Fruit fly (Drosophila melanogaster): Measurements from ENCODE around the gene CG6180.

Gene CG6180

dm6 chr2L:12700381-12700963 lies 7.0 kb upstream of the CG6180 start, which contains the start of gene CG17036:
Gene CG17036 (minus strand): TSS chr2L:12700746.
- TF ChIP-seq Mnt (GFP tag; optimal IDR thresholded peaks at IDR 0.05) (peak; percentile 21), CG1620 (GFP tag; optimal IDR thresholded peaks at IDR 0.05) (no peak), Hr96 (GFP tag; optimal IDR thresholded peaks at IDR 0.05) (peak; percentile 16), Crg-1 (GFP tag; optimal IDR thresholded peaks at IDR 0.05) (no peak), CG33017 (tag; optimal IDR thresholded peaks at IDR 0.05) (no peak), CG12768 (GFP tag; optimal IDR thresholded peaks at IDR 0.05) (peak; percentile 27), pad (GFP tag; optimal IDR thresholded peaks at IDR 0.05) (peak; percentile 31), CG7045 (GFP tag; optimal IDR thresholded peaks at IDR 0.05) (no peak), CG11617 (GFP tag; optimal IDR thresholded peaks at IDR 0.05) (peak; percentile 67), cnc (optimal IDR thresholded peaks at IDR 0.05) (no peak), cic (GFP tag; optimal IDR thresholded peaks at IDR 0.05) (no peak), bab1 (GFP tag; optimal IDR thresholded peaks at IDR 0.05) (peak; percentile 3), CG14711 (tag; optimal IDR thresholded peaks at IDR 0.05) (peak; percentile 6), toe (GFP tag; optimal IDR thresholded peaks at IDR 0.05) (no peak), kay (GFP tag; ENCODE audit: borderline replicate concordance) (no peak), ovo (GFP tag; optimal IDR thresholded peaks at IDR 0.05) (no peak), CG5204 (GFP tag; optimal IDR thresholded peaks at IDR 0.05) (no peak), tj (GFP tag; optimal IDR thresholded peaks at IDR 0.05) (peak; percentile 2), CG7101 (tag; optimal IDR thresholded peaks at IDR 0.05) (no peak), Clk (GFP tag; optimal IDR thresholded peaks at IDR 0.05) (no peak)

DNA sequence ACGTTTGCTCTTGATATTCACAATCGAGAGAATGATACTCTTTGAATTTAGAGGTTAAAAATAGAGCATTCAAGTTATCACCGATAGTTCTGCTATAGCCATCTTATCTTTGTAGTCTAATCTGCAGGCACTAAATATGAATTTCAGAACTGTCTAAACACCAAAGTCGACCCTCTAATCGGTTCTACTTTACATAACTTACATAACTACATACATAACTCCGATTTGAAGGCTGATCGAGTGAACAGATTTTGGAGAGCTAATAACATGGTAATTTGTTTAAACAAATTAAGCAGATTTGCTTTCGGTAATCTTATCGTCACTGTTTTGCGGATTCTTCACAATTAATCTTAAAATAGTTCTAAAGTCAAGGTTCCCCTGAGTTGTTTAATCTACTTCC lies 6.0 kb upstream of the CG6180 start:
- TF ChIP-seq CG1620 (GFP tag; optimal IDR thresholded peaks at IDR 0.05) (no peak), ovo (GFP tag; optimal IDR thresholded peaks at IDR 0.05) (no peak), CG5204 (GFP tag; optimal IDR thresholded peaks at IDR 0.05) (no peak), bab1 (GFP tag; optimal IDR thresholded peaks at IDR 0.05) (no peak), kay (GFP tag; ENCODE audit: borderline replicate concordance) (no peak), CG12768 (GFP tag; optimal IDR thresholded peaks at IDR 0.05) (no peak), Mnt (GFP tag; optimal IDR thresholded peaks at IDR 0.05) (no peak), CG33017 (tag; optimal IDR thresholded peaks at IDR 0.05) (no peak), CG7045 (GFP tag; optimal IDR thresholded peaks at IDR 0.05) (no peak), cic (GFP tag; optimal IDR thresholded peaks at IDR 0.05) (no peak), tj (GFP tag; optimal IDR thresholded peaks at IDR 0.05) (no peak), CG7101 (tag; optimal IDR thresholded peaks at IDR 0.05) (no peak), CG11617 (GFP tag; optimal IDR thresholded peaks at IDR 0.05) (no peak), cnc (optimal IDR thresholded peaks at IDR 0.05) (no peak), toe (GFP tag; optimal IDR thresholded peaks at IDR 0.05) (no peak), CG14711 (tag; optimal IDR thresholded peaks at IDR 0.05) (no peak), Crg-1 (GFP tag; optimal IDR thresholded peaks at IDR 0.05) (no peak), Clk (GFP tag; optimal IDR thresholded peaks at IDR 0.05) (no peak), Hr96 (GFP tag; optimal IDR thresholded peaks at IDR 0.05) (no peak)

DNA sequence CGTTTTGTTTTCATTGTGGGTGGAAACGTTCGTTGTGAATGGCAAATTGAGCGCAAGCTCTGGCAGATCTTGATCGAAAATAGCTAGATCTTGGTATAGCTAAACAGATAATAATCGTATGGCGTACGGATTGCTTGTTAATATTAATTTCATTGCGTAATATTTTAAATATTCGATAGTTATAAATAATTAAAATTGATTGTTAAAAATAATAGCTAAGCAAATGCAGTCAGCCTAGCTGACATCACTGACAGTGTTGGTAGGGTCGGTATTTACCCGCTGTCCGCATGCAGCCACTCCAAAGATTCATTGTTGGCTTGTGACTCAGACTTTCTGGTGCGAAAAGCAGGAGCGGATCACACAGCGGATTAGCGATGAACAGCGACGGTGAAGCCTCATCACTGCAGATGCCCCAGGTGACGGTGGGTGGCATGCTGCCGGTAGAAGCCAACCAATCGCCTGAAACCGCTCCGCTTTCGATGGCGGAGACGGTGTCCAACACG lies 3.0 kb upstream of the CG6180 start, which contains the start of the genes CG5776 and spict:
Gene CG5776 (minus strand): TSS at position 34 of the 503 bp plus-strand sequence.
Gene spict (plus strand): TSS at position 308 of the 503 bp plus-strand sequence.
- TF ChIP-seq kay (GFP tag; ENCODE audit: borderline replicate concordance) (no peak), CG11617 (GFP tag; optimal IDR thresholded peaks at IDR 0.05) (peak; percentile 72), CG14711 (tag; optimal IDR thresholded peaks at IDR 0.05) (peak; percentile 64), tj (GFP tag; optimal IDR thresholded peaks at IDR 0.05) (peak; percentile 25), Crg-1 (GFP tag; optimal IDR thresholded peaks at IDR 0.05) (peak; percentile 44), Clk (GFP tag; optimal IDR thresholded peaks at IDR 0.05) (peak; percentile 20), bab1 (GFP tag; optimal IDR thresholded peaks at IDR 0.05) (peak; percentile 77), Mnt (GFP tag; optimal IDR thresholded peaks at IDR 0.05) (peak; percentile 80), cnc (optimal IDR thresholded peaks at IDR 0.05) (no peak), cic (GFP tag; optimal IDR thresholded peaks at IDR 0.05) (no peak), CG1620 (GFP tag; optimal IDR thresholded peaks at IDR 0.05) (peak; percentile 68), CG7101 (tag; optimal IDR thresholded peaks at IDR 0.05) (peak; percentile 79), CG5204 (GFP tag; optimal IDR thresholded peaks at IDR 0.05) (no peak), pad (GFP tag; optimal IDR thresholded peaks at IDR 0.05) (peak; percentile 56), Hr96 (GFP tag; optimal IDR thresholded peaks at IDR 0.05) (peak; percentile 18), CG12768 (GFP tag; optimal IDR thresholded peaks at IDR 0.05) (peak; percentile 58), toe (GFP tag; optimal IDR thresholded peaks at IDR 0.05) (peak; percentile 41), CG7045 (GFP tag; optimal IDR thresholded peaks at IDR 0.05) (peak; percentile 59), ovo (GFP tag; optimal IDR thresholded peaks at IDR 0.05) (peak; percentile 25), CG33017 (tag; optimal IDR thresholded peaks at IDR 0.05) (peak; percentile 72)

dm6 chr2L:12705376-12705775 lies 2.1 kb upstream of the CG6180 start:
- TF ChIP-seq pad (GFP tag; optimal IDR thresholded peaks at IDR 0.05) (no peak), kay (GFP tag; ENCODE audit: borderline replicate concordance) (no peak), CG14711 (tag; optimal IDR thresholded peaks at IDR 0.05) (no peak), cnc (optimal IDR thresholded peaks at IDR 0.05) (no peak), tj (GFP tag; optimal IDR thresholded peaks at IDR 0.05) (no peak), toe (GFP tag; optimal IDR thresholded peaks at IDR 0.05) (no peak), CG7101 (tag; optimal IDR thresholded peaks at IDR 0.05) (no peak), CG12768 (GFP tag; optimal IDR thresholded peaks at IDR 0.05) (no peak), CG5204 (GFP tag; optimal IDR thresholded peaks at IDR 0.05) (no peak), Clk (GFP tag; optimal IDR thresholded peaks at IDR 0.05) (no peak), Crg-1 (GFP tag; optimal IDR thresholded peaks at IDR 0.05) (no peak), ovo (GFP tag; optimal IDR thresholded peaks at IDR 0.05) (no peak), CG7045 (GFP tag; optimal IDR thresholded peaks at IDR 0.05) (no peak), CG1620 (GFP tag; optimal IDR thresholded peaks at IDR 0.05) (no peak), CG11617 (GFP tag; optimal IDR thresholded peaks at IDR 0.05) (no peak), cic (GFP tag; optimal IDR thresholded peaks at IDR 0.05) (no peak), Mnt (GFP tag; optimal IDR thresholded peaks at IDR 0.05) (no peak)

DNA sequence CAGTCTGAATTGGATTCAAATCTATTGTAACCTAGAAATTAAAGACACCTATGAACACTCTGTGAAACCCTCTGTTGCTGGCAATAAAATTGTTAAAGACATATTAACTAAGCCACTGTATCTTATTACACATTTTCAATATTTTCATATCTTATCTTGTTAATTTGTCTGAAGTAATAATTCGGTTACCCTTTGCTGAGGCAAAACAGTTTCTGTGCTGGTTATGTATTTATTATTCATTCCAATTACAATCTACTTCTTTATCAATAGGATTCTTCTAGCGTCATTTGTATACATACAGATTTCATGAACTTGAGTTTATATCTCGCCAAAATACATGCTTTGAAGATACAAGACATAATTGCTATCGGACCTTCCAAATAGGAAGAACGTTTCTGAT lies 1.1 kb downstream of the CG6180 start:
- TF ChIP-seq CG7101 (tag; optimal IDR thresholded peaks at IDR 0.05) (no peak), tj (GFP tag; optimal IDR thresholded peaks at IDR 0.05) (no peak), bab1 (GFP tag; optimal IDR thresholded peaks at IDR 0.05) (no peak)

All from whole organism, adult.